Worm (Caenorhabditis elegans): Measurements from ENCODE around the gene rfl-1.

DNA sequence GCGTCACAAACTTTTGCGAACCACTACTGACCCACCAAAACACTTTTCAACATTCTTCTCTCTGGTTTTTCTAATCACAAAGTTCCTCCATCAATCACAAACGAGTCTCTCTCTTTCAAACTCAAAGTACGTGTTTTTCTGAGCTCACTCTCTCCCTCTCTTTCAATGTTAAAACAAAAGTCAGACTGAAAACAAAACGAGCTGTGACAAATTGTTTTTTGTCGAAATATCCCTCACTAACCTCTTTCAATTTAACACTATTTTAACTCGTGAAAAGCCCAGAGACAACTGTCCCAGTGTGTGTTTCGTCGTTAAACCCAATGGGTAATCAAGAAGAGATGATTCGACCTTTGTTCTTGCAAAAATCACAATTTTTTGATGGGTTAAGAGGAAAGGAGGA, 32.9 kb upstream of the rfl-1 start:
- TF ChIP-seq unc-39 (tag; optimal IDR thresholded peaks at IDR 0.05) (no peak), R02D3.7 (tag; optimal IDR thresholded peaks at IDR 0.05) (no peak), blmp-1 (tag; optimal IDR thresholded peaks at IDR 0.05; ENCODE audit: insufficient read depth) (no peak), aly-2 (tag; optimal IDR thresholded peaks at IDR 0.05) (no peak), ceh-16 (tag; optimal IDR thresholded peaks at IDR 0.05) (no peak), mab-5 (tag; optimal IDR thresholded peaks at IDR 0.05) (peak; percentile 55)
